Worm (Caenorhabditis elegans): ENCODE data around the gene ZK637.4.

The ZK637.4 gene

DNA sequence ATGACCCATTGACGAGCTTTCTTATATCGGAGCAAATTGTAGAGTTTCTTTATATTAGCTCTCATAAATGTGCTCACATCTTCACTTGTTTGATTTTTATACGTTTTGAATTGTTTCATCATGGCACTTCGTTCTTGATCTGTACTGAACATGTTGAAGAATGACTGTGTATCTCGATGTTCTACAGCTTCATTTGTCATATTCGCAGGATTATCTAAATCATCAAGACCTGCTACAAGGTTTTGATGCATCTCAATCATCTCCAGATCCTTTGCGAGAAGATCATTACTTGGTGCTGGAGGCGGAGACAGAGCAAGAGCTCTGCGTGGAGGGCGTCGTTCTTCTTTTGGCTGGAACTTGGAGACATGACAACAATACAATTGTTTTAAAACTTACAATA is 9.7 kb downstream of the ZK637.4 start:
- TF ChIP-seq ztf-1 (GFP tag; conservative IDR thresholded peaks at IDR 0.05) (no peak), R02D3.7 (tag; optimal IDR thresholded peaks at IDR 0.05) (no peak), nhr-6 (tag; optimal IDR thresholded peaks at IDR 0.05) (no peak), blmp-1 (tag; optimal IDR thresholded peaks at IDR 0.05; ENCODE audit: insufficient read depth) (no peak)

DNA sequence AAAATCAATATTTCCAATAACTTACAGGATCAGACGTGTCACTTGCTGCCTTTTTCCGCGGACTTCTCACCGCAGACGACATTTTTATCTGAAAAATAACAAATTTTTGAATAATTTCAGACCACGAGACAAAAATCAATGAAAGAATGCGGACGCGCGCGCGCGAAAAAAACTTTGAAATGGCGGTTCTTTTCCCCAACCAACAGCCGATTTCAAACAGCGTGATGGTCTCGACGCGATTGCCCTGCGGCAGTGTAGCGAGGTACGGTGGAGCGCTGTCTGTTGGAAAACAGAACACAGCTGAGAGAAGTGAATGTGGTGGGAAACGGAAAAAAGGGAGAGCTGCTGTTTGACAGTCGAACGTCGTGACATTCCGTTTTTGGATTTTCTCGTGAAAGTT is 10.5 kb downstream of the ZK637.4 start, which contains the start of gene lin-9:
Gene lin-9 (minus strand): TSS at position 88 of the 400 bp plus-strand sequence.
- peak; percentile 97 for TF ChIP-seq crh-2 (tag; optimal IDR thresholded peaks at IDR 0.05)
- peak; percentile 25 for TF ChIP-seq ztf-11 (tag; optimal IDR thresholded peaks at IDR 0.05)
- TF ChIP-seq peb-1 (tag; optimal IDR thresholded peaks at IDR 0.05): no peak
- TF ChIP-seq lin-39 (tag; optimal IDR thresholded peaks at IDR 0.05): peak; percentile 26
- TF ChIP-seq lin-11 (tag; optimal IDR thresholded peaks at IDR 0.05): peak; percentile 92
- TF ChIP-seq zag-1 (tag; optimal IDR thresholded peaks at IDR 0.05): peak; percentile 83
- TF ChIP-seq mdl-1 (tag; optimal IDR thresholded peaks at IDR 0.05): peak; percentile 57 to 83
- TF ChIP-seq elt-3 (tag; optimal IDR thresholded peaks at IDR 0.05): no peak
- peak; percentile 86 for TF ChIP-seq egl-27 (tag; optimal IDR thresholded peaks at IDR 0.05)
- TF ChIP-seq nhr-77 (tag; optimal IDR thresholded peaks at IDR 0.05): peak; percentile 54
- peak; percentile 97 for TF ChIP-seq nhr-25 (tag; optimal IDR thresholded peaks at IDR 0.05)
- TF ChIP-seq fos-1 (tag; optimal IDR thresholded peaks at IDR 0.05): peak; percentile 90
- TF ChIP-seq aly-2 (tag; optimal IDR thresholded peaks at IDR 0.05): peak; percentile 11
- TF ChIP-seq ZK546.5 (tag; optimal IDR thresholded peaks at IDR 0.05): peak; percentile 72
- TF ChIP-seq sem-4 (tag; optimal IDR thresholded peaks at IDR 0.05): peak; percentile 91
- peak; percentile 97 for TF ChIP-seq sma-9 (GFP tag; optimal IDR thresholded peaks at IDR 0.05)
- TF ChIP-seq sma-9 (tag; optimal IDR thresholded peaks at IDR 0.05): no peak
- TF ChIP-seq ztf-4 (tag; optimal IDR thresholded peaks at IDR 0.05): peak; percentile 94
- peak; percentile 55 for TF ChIP-seq nhr-237 (tag; optimal IDR thresholded peaks at IDR 0.05)
- TF ChIP-seq nhr-10 (tag; optimal IDR thresholded peaks at IDR 0.05): peak; percentile 80
- peak; percentile 95 for TF ChIP-seq sma-3 (GFP tag; optimal IDR thresholded peaks at IDR 0.05)
- TF ChIP-seq ceh-82 (tag; optimal IDR thresholded peaks at IDR 0.05): peak; percentile 78
- peak; percentile 96 for TF ChIP-seq mab-5 (tag; optimal IDR thresholded peaks at IDR 0.05)
- TF ChIP-seq blmp-1 (tag; optimal IDR thresholded peaks at IDR 0.05; ENCODE audit: insufficient read depth): peak; percentile 81
- TF ChIP-seq lsy-2 (tag; optimal IDR thresholded peaks at IDR 0.05): peak; percentile 99 to 100
- TF ChIP-seq gmeb-1 (tag; optimal IDR thresholded peaks at IDR 0.05): peak; percentile 97
- TF ChIP-seq ztf-1 (GFP tag; conservative IDR thresholded peaks at IDR 0.05): no peak
- TF ChIP-seq nhr-11 (tag; optimal IDR thresholded peaks at IDR 0.05): no peak
- peak; percentile 97 for TF ChIP-seq lin-13 (GFP tag; optimal IDR thresholded peaks at IDR 0.05)
- no peak for TF ChIP-seq mbf-1 (tag; optimal IDR thresholded peaks at IDR 0.05)
- peak; percentile 68 for TF ChIP-seq ama-1 (optimal IDR thresholded peaks at IDR 0.05)
- TF ChIP-seq dmd-4 (tag; optimal IDR thresholded peaks at IDR 0.05): no peak
- TF ChIP-seq snpc-4 (tag; optimal IDR thresholded peaks at IDR 0.05): peak; percentile 85
- peak; percentile 97 for TF ChIP-seq C34F6.9 (tag; optimal IDR thresholded peaks at IDR 0.05)
- TF ChIP-seq F13H6.1 (tag; optimal IDR thresholded peaks at IDR 0.05): peak; percentile 96
- peak; percentile 89 for TF ChIP-seq Y55F3AM.14 (GFP tag; optimal IDR thresholded peaks at IDR 0.05)
- no peak for TF ChIP-seq alr-1 (tag; optimal IDR thresholded peaks at IDR 0.05)
- TF ChIP-seq nhr-23 (tag; optimal IDR thresholded peaks at IDR 0.05): no peak
- no peak for TF ChIP-seq unc-39 (tag; optimal IDR thresholded peaks at IDR 0.05)
- peak; percentile 87 for TF ChIP-seq nhr-129 (tag; optimal IDR thresholded peaks at IDR 0.05)
- peak; percentile 98 for TF ChIP-seq unc-55 (GFP tag; optimal IDR thresholded peaks at IDR 0.05)
- peak; percentile 95 for TF ChIP-seq nhr-21 (tag; optimal IDR thresholded peaks at IDR 0.05)
- TF ChIP-seq R02D3.7 (tag; optimal IDR thresholded peaks at IDR 0.05): peak; percentile 74
- no peak for TF ChIP-seq elt-1 (tag; optimal IDR thresholded peaks at IDR 0.05)
- TF ChIP-seq ceh-16 (tag; optimal IDR thresholded peaks at IDR 0.05): peak; percentile 73
- TF ChIP-seq unc-62 (GFP tag; optimal IDR thresholded peaks at IDR 0.05): peak; percentile 8
- TF ChIP-seq nhr-6 (tag; optimal IDR thresholded peaks at IDR 0.05): peak; percentile 81
- no peak for TF ChIP-seq skn-1 (tag; optimal IDR thresholded peaks at IDR 0.05)
- TF ChIP-seq nhr-12 (tag; optimal IDR thresholded peaks at IDR 0.05): peak; percentile 47
